Comparison of ENCODE assay signal across 1 fruit fly cellular context in genomic region chr3L:11336094-11336756, dm6.
TF ChIP-seq lines count a peak whose summit lies in the region.

No protein-coding gene starts in this region.

TF ChIP-seq in whole organism, embryonic, 481 proteins besides CTCF, POLR2A, EP300 and RAD21 (continued from another document and continues in another):
- TF ChIP-seq CG9437 (GFP tag; optimal IDR thresholded peaks at IDR 0.05; lab: Kevin White, UChicago) (peak; percentile 46), CG17361 (GFP tag; IDR thresholded peaks at IDR 0.05; lab: Robert Waterston, UW) (peak; percentile 61; the same call in 1 of the 3 replicates), CG15514 (GFP tag; optimal IDR thresholded peaks at IDR 0.05; lab: Kevin White, UChicago) (no peak), Sry-δ (GFP tag; optimal IDR thresholded peaks at IDR 0.05; lab: Kevin White, UChicago) (no peak), CG9797 (GFP tag; optimal IDR thresholded peaks at IDR 0.05; lab: Kevin White, UChicago) (no peak), CG4707 (GFP tag; optimal IDR thresholded peaks at IDR 0.05; lab: Kevin White, UChicago) (no peak), Rfx (GFP tag; IDR thresholded peaks at IDR 0.05; lab: Robert Waterston, UW) (no peak), sim (GFP tag; IDR thresholded peaks at IDR 0.05; lab: Robert Waterston, UW) (0 out of 2 replicates have a peak, but pooled peaks have one; percentile 41), Hr78 (GFP tag; optimal IDR thresholded peaks at IDR 0.05; lab: Kevin White, UChicago) (no peak), lab (GFP tag; optimal IDR thresholded peaks at IDR 0.05; lab: Kevin White, UChicago) (peak; percentile 38), CG8388 (GFP tag; optimal IDR thresholded peaks at IDR 0.05; lab: Kevin White, UChicago) (peak; percentile 41), Med (GFP tag; lab: Kevin White, UChicago) (peak; percentile 52), CG1602 (GFP tag; optimal IDR thresholded peaks at IDR 0.05; lab: Kevin White, UChicago) (peak; percentile 37), H15 (GFP tag; IDR thresholded peaks at IDR 0.05; lab: Robert Waterston, UW) (0 out of 3 replicates have a peak, but pooled peaks have one; percentile 24), CG32767 (GFP tag; IDR thresholded peaks at IDR 0.05; lab: Robert Waterston, UW) (peak; percentile 21; the same call in 1 of the 2 replicates), Bdp1 (GFP tag; optimal IDR thresholded peaks at IDR 0.05; lab: Kevin White, UChicago) (no peak), CG2199 (GFP tag; IDR thresholded peaks at IDR 0.05; lab: Robert Waterston, UW) (no peak), lilli (GFP tag; optimal IDR thresholded peaks at IDR 0.05; lab: Kevin White, UChicago) (peak; percentile 36), tin (GFP tag; optimal IDR thresholded peaks at IDR 0.05; lab: Kevin White, UChicago) (peak; percentile 24), pita (GFP tag; optimal IDR thresholded peaks at IDR 0.05; lab: Kevin White, UChicago) (no peak), CG12236 (GFP tag; optimal IDR thresholded peaks at IDR 0.05; lab: Kevin White, UChicago) (no peak), eve (GFP tag; optimal IDR thresholded peaks at IDR 0.05; lab: Kevin White, UChicago) (peak in 1 of 2 experiments; percentile 62), CG18262 (tag; optimal IDR thresholded peaks at IDR 0.05; lab: Kevin White, UChicago) (peak; percentile 58), CG11456 (GFP tag; IDR thresholded peaks at IDR 0.05; lab: Robert Waterston, UW) (0 out of 3 replicates have a peak, but pooled peaks have one; percentile 8), CG30431 (GFP tag; optimal IDR thresholded peaks at IDR 0.05; lab: Kevin White, UChicago) (peak; percentile 16), CG5245 (GFP tag; optimal IDR thresholded peaks at IDR 0.05; lab: Kevin White, UChicago) (no peak), Gug (GFP tag; IDR thresholded peaks at IDR 0.05; lab: Robert Waterston, UW) (peak; percentile 26; the same call in 1 of the 4 replicates), CG4360 (GFP tag; IDR thresholded peaks at IDR 0.05; lab: Robert Waterston, UW) (peak; percentile 74), CG11504 (tag; optimal IDR thresholded peaks at IDR 0.05; lab: Kevin White, UChicago) (peak; percentile 65), yki (optimal IDR thresholded peaks at IDR 0.05; lab: Kevin White, UChicago) (no peak), mld (GFP tag; IDR thresholded peaks at IDR 0.05; lab: Robert Waterston, UW; ENCODE audit: partially characterized antibody) (no peak), dmrt11E (tag; optimal IDR thresholded peaks at IDR 0.05; lab: Kevin White, UChicago) (peak; percentile 56), phol (tag; optimal IDR thresholded peaks at IDR 0.05; lab: Kevin White, UChicago) (peak; percentile 48), Meics (GFP tag; optimal IDR thresholded peaks at IDR 0.05; lab: Kevin White, UChicago) (peak; percentile 55), CG14710 (tag; optimal IDR thresholded peaks at IDR 0.05; lab: Kevin White, UChicago) (peak; percentile 41), lola (GFP tag; optimal IDR thresholded peaks at IDR 0.05; lab: Kevin White, UChicago) (peak in 1 of 3 experiments; percentile 50), E2f1 (GFP tag; IDR thresholded peaks at IDR 0.05; lab: Robert Waterston, UW) (peak; percentile 38), vvl (GFP tag; IDR thresholded peaks at IDR 0.05; lab: Robert Waterston, UW) (0 out of 2 replicates have a peak, but pooled peaks have one; percentile 12), CkIIα-i1 (GFP tag; IDR thresholded peaks at IDR 0.05; lab: Robert Waterston, UW) (no peak), slbo (GFP tag; IDR thresholded peaks at IDR 0.05; lab: Robert Waterston, UW) (peak; percentile 48), schlank (tag; optimal IDR thresholded peaks at IDR 0.05; lab: Kevin White, UChicago) (no peak), cg (GFP tag; optimal IDR thresholded peaks at IDR 0.05; lab: Kevin White, UChicago) (no peak), fu2 (GFP tag; optimal IDR thresholded peaks at IDR 0.05; lab: Kevin White, UChicago) (no peak), Hmr (GFP tag; optimal IDR thresholded peaks at IDR 0.05; lab: Kevin White, UChicago) (peak; percentile 8), tap (tag; optimal IDR thresholded peaks at IDR 0.05; lab: Kevin White, UChicago) (peak; percentile 6), CG13424 (tag; optimal IDR thresholded peaks at IDR 0.05; lab: Kevin White, UChicago) (peak; percentile 49), CG30403 (GFP tag; optimal IDR thresholded peaks at IDR 0.05; lab: Kevin White, UChicago) (peak; percentile 62), az2 (GFP tag; optimal IDR thresholded peaks at IDR 0.05; lab: Kevin White, UChicago) (peak; percentile 53), Atf-2 (GFP tag; optimal IDR thresholded peaks at IDR 0.05; lab: Kevin White, UChicago) (no peak), CG10979 (tag; optimal IDR thresholded peaks at IDR 0.05; lab: Kevin White, UChicago) (peak; percentile 54), Abd-B (GFP tag; optimal IDR thresholded peaks at IDR 0.05; lab: Kevin White, UChicago) (no peak), CG7556 (GFP tag; optimal IDR thresholded peaks at IDR 0.05; lab: Kevin White, UChicago) (peak; percentile 77), NFAT (GFP tag; IDR thresholded peaks at IDR 0.05; lab: Robert Waterston, UW) (no peak), odd (GFP tag; optimal IDR thresholded peaks at IDR 0.05; lab: Kevin White, UChicago) (no peak), toy (GFP tag; IDR thresholded peaks at IDR 0.05; lab: Robert Waterston, UW) (no peak), Ets65A (GFP tag; lab: Kevin White, UChicago) (peak; percentile 76), fd3F (GFP tag; optimal IDR thresholded peaks at IDR 0.05; lab: Kevin White, UChicago) (no peak), CG8281 (tag; optimal IDR thresholded peaks at IDR 0.05; lab: Kevin White, UChicago) (no peak), Rx (GFP tag; IDR thresholded peaks at IDR 0.05; lab: Robert Waterston, UW) (peak; percentile 40; the same call in 1 of the 2 replicates), CG17829 (tag; optimal IDR thresholded peaks at IDR 0.05; lab: Kevin White, UChicago) (peak; percentile 7), bcd (GFP tag; optimal IDR thresholded peaks at IDR 0.05; lab: Kevin White, UChicago) (peak; percentile 62), tll (GFP tag; optimal IDR thresholded peaks at IDR 0.05; lab: Kevin White, UChicago) (no peak), Max (GFP tag; optimal IDR thresholded peaks at IDR 0.05; lab: Kevin White, UChicago) (peak; percentile 4), CG3995 (GFP tag; optimal IDR thresholded peaks at IDR 0.05; lab: Kevin White, UChicago) (no peak), caup (GFP tag; optimal IDR thresholded peaks at IDR 0.05; lab: Kevin White, UChicago; ENCODE audit: severe bottlenecking) (peak; percentile 25), MBD-R2 (GFP tag; IDR thresholded peaks at IDR 0.05; lab: Robert Waterston, UW) (no peak), dmrt99B (tag; optimal IDR thresholded peaks at IDR 0.05; lab: Kevin White, UChicago) (peak; percentile 27), pan (optimal IDR thresholded peaks at IDR 0.05; lab: Kevin White, UChicago) (no peak), pan (GFP tag; optimal IDR thresholded peaks at IDR 0.05 in 1 of 2, IDR thresholded peaks at IDR 0.05 in 1 of 2) (peak in 1 of 2 experiments; percentile 11), sqz (GFP tag; optimal IDR thresholded peaks at IDR 0.05; lab: Kevin White, UChicago) (no peak), dpn (GFP tag; optimal IDR thresholded peaks at IDR 0.05; lab: Kevin White, UChicago) (peak in 1 of 2 experiments; percentile 8), CG12391 (tag; optimal IDR thresholded peaks at IDR 0.05; lab: Kevin White, UChicago) (peak; percentile 52), Drgx (GFP tag; IDR thresholded peaks at IDR 0.05; lab: Robert Waterston, UW) (no peak), lbe (GFP tag; optimal IDR thresholded peaks at IDR 0.05; lab: Kevin White, UChicago) (peak; percentile 5), onecut (GFP tag; IDR thresholded peaks at IDR 0.05; lab: Robert Waterston, UW) (peak; percentile 9; the same call in 1 of the 2 replicates), HLH4C (GFP tag; IDR thresholded peaks at IDR 0.05; lab: Robert Waterston, UW; ENCODE audit: partially characterized antibody) (no peak), CG4424 (GFP tag; optimal IDR thresholded peaks at IDR 0.05; lab: Kevin White, UChicago) (peak; percentile 29), nom (GFP tag; optimal IDR thresholded peaks at IDR 0.05; lab: Kevin White, UChicago) (no peak), CG10366 (GFP tag; IDR thresholded peaks at IDR 0.05; lab: Robert Waterston, UW) (0 out of 2 replicates have a peak, but pooled peaks have one; percentile 20), CG10209 (GFP tag; optimal IDR thresholded peaks at IDR 0.05; lab: Kevin White, UChicago) (peak; percentile 50), CG12071 (GFP tag; optimal IDR thresholded peaks at IDR 0.05; lab: Kevin White, UChicago) (no peak), CG12155 (GFP tag; optimal IDR thresholded peaks at IDR 0.05; lab: Kevin White, UChicago) (peak; percentile 0), NK7.1 (GFP tag; optimal IDR thresholded peaks at IDR 0.05; lab: Kevin White, UChicago) (no peak), jumu (GFP tag; optimal IDR thresholded peaks at IDR 0.05; lab: Kevin White, UChicago) (no peak), CG2120 (GFP tag; optimal IDR thresholded peaks at IDR 0.05; lab: Kevin White, UChicago) (peak; percentile 33), Hsf (GFP tag; optimal IDR thresholded peaks at IDR 0.05; lab: Kevin White, UChicago) (peak; percentile 23), CG18764 (GFP tag; optimal IDR thresholded peaks at IDR 0.05; lab: Kevin White, UChicago) (no peak), chn (GFP tag; optimal IDR thresholded peaks at IDR 0.05; lab: Kevin White, UChicago) (peak; percentile 12), unpg (GFP tag; optimal IDR thresholded peaks at IDR 0.05; lab: Kevin White, UChicago) (peak; percentile 37), bsh (GFP tag; optimal IDR thresholded peaks at IDR 0.05; lab: Kevin White, UChicago) (peak in 1 of 2 experiments; percentile 59), Eip74EF (GFP tag; optimal IDR thresholded peaks at IDR 0.05; lab: Kevin White, UChicago) (peak in 1 of 2 experiments; percentile 44), CG9727 (GFP tag; optimal IDR thresholded peaks at IDR 0.05; lab: Kevin White, UChicago) (peak; percentile 66), CG3407 (GFP tag; optimal IDR thresholded peaks at IDR 0.05; lab: Kevin White, UChicago) (peak; percentile 1), CG2678 (tag; optimal IDR thresholded peaks at IDR 0.05; lab: Kevin White, UChicago) (peak; percentile 36), CG1024 (GFP tag; IDR thresholded peaks at IDR 0.05; lab: Robert Waterston, UW) (peak; percentile 35; the same call in 1 of the 2 replicates), Bgb (GFP tag; IDR thresholded peaks at IDR 0.05; lab: Robert Waterston, UW; ENCODE audit: partially characterized antibody) (no peak), Chrac-16 (GFP tag; optimal IDR thresholded peaks at IDR 0.05; lab: Kevin White, UChicago) (peak; percentile 38), CG12942 (GFP tag; optimal IDR thresholded peaks at IDR 0.05; lab: Kevin White, UChicago) (peak; percentile 8), zfh2 (GFP tag; optimal IDR thresholded peaks at IDR 0.05; lab: Kevin White, UChicago) (no peak), prd (optimal IDR thresholded peaks at IDR 0.05; lab: Kevin White, UChicago) (no peak), prd (GFP tag; IDR thresholded peaks at IDR 0.05; lab: Robert Waterston, UW) (peak; percentile 45; the same call in 2 of the 3 replicates), CG6254 (GFP tag; optimal IDR thresholded peaks at IDR 0.05; lab: Kevin White, UChicago) (no peak), CrebB (tag; optimal IDR thresholded peaks at IDR 0.05; lab: Kevin White, UChicago) (no peak), CG8359 (GFP tag; optimal IDR thresholded peaks at IDR 0.05; lab: Kevin White, UChicago; ENCODE audit: borderline replicate concordance) (peak; percentile 24), CG17912 (GFP tag; optimal IDR thresholded peaks at IDR 0.05; lab: Kevin White, UChicago) (no peak), CG1529 (GFP tag; optimal IDR thresholded peaks at IDR 0.05; lab: Kevin White, UChicago) (peak; percentile 21), rib (GFP tag; IDR thresholded peaks at IDR 0.05; lab: Robert Waterston, UW) (no peak), CG18619 (GFP tag; optimal IDR thresholded peaks at IDR 0.05; lab: Kevin White, UChicago) (peak; percentile 29), CG3838 (GFP tag; optimal IDR thresholded peaks at IDR 0.05; lab: Kevin White, UChicago) (no peak), chinmo (GFP tag; IDR thresholded peaks at IDR 0.05; lab: Robert Waterston, UW; ENCODE audit: partially characterized antibody) (no peak), tgo (GFP tag; IDR thresholded peaks at IDR 0.05; lab: Robert Waterston, UW) (0 out of 3 replicates have a peak, but pooled peaks have one; percentile 13), CG2116 (GFP tag; optimal IDR thresholded peaks at IDR 0.05; lab: Kevin White, UChicago) (no peak), CG13775 (GFP tag; optimal IDR thresholded peaks at IDR 0.05; lab: Kevin White, UChicago) (peak; percentile 53), CG16779 (GFP tag; IDR thresholded peaks at IDR 0.05; lab: Robert Waterston, UW) (no peak), hth (optimal IDR thresholded peaks at IDR 0.05; lab: Kevin White, UChicago) (no peak), pnt (GFP tag; optimal IDR thresholded peaks at IDR 0.05; lab: Kevin White, UChicago) (no peak), E2f2 (GFP tag; IDR thresholded peaks at IDR 0.05; lab: Robert Waterston, UW) (peak; percentile 21), CG4617 (GFP tag; optimal IDR thresholded peaks at IDR 0.05; lab: Kevin White, UChicago; ENCODE audit: borderline replicate concordance) (no peak), CG11695 (GFP tag; IDR thresholded peaks at IDR 0.05; lab: Robert Waterston, UW) (peak; percentile 38; the same call in 2 of the 3 replicates), CG4854 (GFP tag; optimal IDR thresholded peaks at IDR 0.05; lab: Kevin White, UChicago) (peak; percentile 4), Oli (tag; optimal IDR thresholded peaks at IDR 0.05; lab: Kevin White, UChicago) (peak; percentile 44), Poxn (GFP tag; IDR thresholded peaks at IDR 0.05; lab: Robert Waterston, UW) (no peak), CG3726 (GFP tag; IDR thresholded peaks at IDR 0.05; lab: Robert Waterston, UW) (no peak), Trl (optimal IDR thresholded peaks at IDR 0.05; lab: Kevin White, UChicago) (no peak), Trl (GFP tag; optimal IDR thresholded peaks at IDR 0.05; lab: Kevin White, UChicago) (no peak), Ssrp (tag; optimal IDR thresholded peaks at IDR 0.05; lab: Kevin White, UChicago) (peak; percentile 50), CG6689 (GFP tag; IDR thresholded peaks at IDR 0.05; lab: Robert Waterston, UW) (peak; percentile 54), Lim3 (GFP tag; IDR thresholded peaks at IDR 0.05; lab: Robert Waterston, UW) (no peak), CG9609 (GFP tag; optimal IDR thresholded peaks at IDR 0.05; lab: Kevin White, UChicago) (no peak), CG2712 (tag; optimal IDR thresholded peaks at IDR 0.05; lab: Kevin White, UChicago) (peak; percentile 56), wdn (GFP tag; IDR thresholded peaks at IDR 0.05; lab: Robert Waterston, UW) (no peak)
